Fruit fly (Drosophila melanogaster): ENCODE data around the gene Ada2b.

The Ada2b gene

DNA sequence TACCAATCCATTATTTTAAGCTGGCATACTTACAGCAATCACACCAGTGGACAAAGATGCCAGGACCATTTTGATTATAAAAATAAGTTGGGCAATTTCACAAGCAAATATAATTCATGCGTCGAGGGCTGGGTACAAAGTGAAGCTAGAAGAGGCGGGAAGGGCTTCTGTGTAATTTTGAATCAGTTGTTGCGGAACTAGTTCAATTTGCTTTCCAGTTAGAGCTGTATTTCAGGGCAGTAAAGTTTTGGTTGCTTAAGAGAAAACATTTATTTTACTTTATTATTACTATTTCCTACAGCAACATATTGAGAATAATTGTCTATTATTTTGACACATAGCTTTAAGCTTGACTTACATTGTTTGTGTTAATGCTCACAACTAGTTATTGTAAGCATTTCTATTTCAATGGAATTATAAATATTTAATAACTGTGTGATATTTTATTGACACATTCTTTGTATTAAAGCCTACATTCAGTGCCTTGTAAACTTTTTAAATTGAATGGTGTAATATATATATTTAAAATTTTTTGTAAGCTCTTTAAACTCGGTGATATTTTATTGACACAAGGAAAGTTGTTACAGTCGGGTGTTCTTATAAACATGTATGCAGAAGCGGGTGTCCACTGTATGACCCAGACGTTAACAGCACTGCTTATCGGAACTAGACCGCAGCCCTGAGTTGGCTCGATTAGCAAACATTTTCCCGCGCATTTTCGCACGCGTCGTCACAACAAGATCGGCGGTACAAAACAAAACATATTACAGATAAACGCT lies 24.2 kb upstream of the Ada2b start, which contains the start of the genes RPA1 and Mcm2 (continued):
- no peak for TF ChIP-seq CG3065 (GFP tag; optimal IDR thresholded peaks at IDR 0.05)
- TF ChIP-seq Dref (GFP tag; IDR thresholded peaks at IDR 0.05): peak; percentile 57
- TF ChIP-seq CG15601 (tag; optimal IDR thresholded peaks at IDR 0.05): peak; percentile 47
- no peak for TF ChIP-seq CG17568 (GFP tag; optimal IDR thresholded peaks at IDR 0.05)
- no peak for TF ChIP-seq CG3838 (GFP tag; optimal IDR thresholded peaks at IDR 0.05)
- TF ChIP-seq Sry-δ (GFP tag; optimal IDR thresholded peaks at IDR 0.05): no peak
- peak; percentile 38; the same call in 1 of the 2 replicates for TF ChIP-seq dimm (GFP tag; IDR thresholded peaks at IDR 0.05)
- peak; percentile 32 for TF ChIP-seq CG1603 (tag; optimal IDR thresholded peaks at IDR 0.05)
- TF ChIP-seq CG12744 (GFP tag; optimal IDR thresholded peaks at IDR 0.05): no peak
- TF ChIP-seq CG30431 (GFP tag; optimal IDR thresholded peaks at IDR 0.05): peak; percentile 69
- peak; percentile 63; the same call in 1 of the 2 replicates for TF ChIP-seq wdn (GFP tag; IDR thresholded peaks at IDR 0.05)
- peak; percentile 58; the same call in 1 of the 3 replicates for TF ChIP-seq otp (GFP tag; IDR thresholded peaks at IDR 0.05)
- TF ChIP-seq sc (optimal IDR thresholded peaks at IDR 0.05): no peak
- peak; percentile 58 for TF ChIP-seq sc (GFP tag; optimal IDR thresholded peaks at IDR 0.05)
- TF ChIP-seq CG8089 (GFP tag; optimal IDR thresholded peaks at IDR 0.05): no peak
- no peak for TF ChIP-seq CG43689 (GFP tag; IDR thresholded peaks at IDR 0.05)
- no peak for TF ChIP-seq TFAM (GFP tag; optimal IDR thresholded peaks at IDR 0.05)
- TF ChIP-seq CG8290 (GFP tag; optimal IDR thresholded peaks at IDR 0.05): peak; percentile 24
- TF ChIP-seq CG8290 (tag; optimal IDR thresholded peaks at IDR 0.05): peak in 1 of 2 experiments; percentile 30
- peak; percentile 30 for TF ChIP-seq CG12299 (tag; optimal IDR thresholded peaks at IDR 0.05)
- no peak for TF ChIP-seq CrebB (tag; optimal IDR thresholded peaks at IDR 0.05)
- peak; percentile 78 for TF ChIP-seq Dek (tag; optimal IDR thresholded peaks at IDR 0.05)
- peak; percentile 91 for TF ChIP-seq Rfx (GFP tag; IDR thresholded peaks at IDR 0.05)
- TF ChIP-seq CG2129 (GFP tag; IDR thresholded peaks at IDR 0.05; ENCODE audit: partially characterized antibody): no peak
- TF ChIP-seq CG8359 (GFP tag; optimal IDR thresholded peaks at IDR 0.05; ENCODE audit: borderline replicate concordance): peak; percentile 33
- TF ChIP-seq gt (GFP tag; IDR thresholded peaks at IDR 0.05): no peak
- peak; percentile 29 for TF ChIP-seq CG31388 (GFP tag; optimal IDR thresholded peaks at IDR 0.05)
- peak; percentile 82 for TF ChIP-seq esg (GFP tag; conservative IDR thresholded peaks at IDR 0.05)
- peak; percentile 97 for TF ChIP-seq CG2116 (GFP tag; optimal IDR thresholded peaks at IDR 0.05)
- peak; percentile 74 for TF ChIP-seq CG11247 (GFP tag; IDR thresholded peaks at IDR 0.05)
- peak; percentile 78 for TF ChIP-seq vvl (GFP tag; IDR thresholded peaks at IDR 0.05)
- TF ChIP-seq gsb-n (tag; optimal IDR thresholded peaks at IDR 0.05): peak; percentile 33
- 0 out of 2 replicates have a peak, but pooled peaks have one; percentile 23 for TF ChIP-seq dati (GFP tag; IDR thresholded peaks at IDR 0.05)
- TF ChIP-seq CG18619 (GFP tag; optimal IDR thresholded peaks at IDR 0.05): peak; percentile 80
- TF ChIP-seq CG42726 (GFP tag; IDR thresholded peaks at IDR 0.05; ENCODE audit: partially characterized antibody): 0 out of 2 replicates have a peak, but pooled peaks have one; percentile 38
- TF ChIP-seq Atf3 (GFP tag; optimal IDR thresholded peaks at IDR 0.05): no peak
- peak; percentile 81 for TF ChIP-seq CG18599 (GFP tag; optimal IDR thresholded peaks at IDR 0.05)
- TF ChIP-seq CG18476 (GFP tag; optimal IDR thresholded peaks at IDR 0.05): peak; percentile 50
- peak; percentile 82 for TF ChIP-seq lmd (GFP tag; IDR thresholded peaks at IDR 0.05)
- peak; percentile 41 for TF ChIP-seq CG4617 (GFP tag; optimal IDR thresholded peaks at IDR 0.05; ENCODE audit: borderline replicate concordance)
- TF ChIP-seq CG5245 (GFP tag; optimal IDR thresholded peaks at IDR 0.05): peak; percentile 68
- peak; percentile 80 for TF ChIP-seq CG9817 (tag; optimal IDR thresholded peaks at IDR 0.05)
- peak; percentile 74 for TF ChIP-seq Hsf (GFP tag; optimal IDR thresholded peaks at IDR 0.05)
- no peak for TF ChIP-seq CG7745 (tag; optimal IDR thresholded peaks at IDR 0.05)
- no peak for TF ChIP-seq NC2α (GFP tag; optimal IDR thresholded peaks at IDR 0.05)
- TF ChIP-seq CG2875 (GFP tag; optimal IDR thresholded peaks at IDR 0.05): peak; percentile 28
- TF ChIP-seq fu2 (GFP tag; optimal IDR thresholded peaks at IDR 0.05): peak; percentile 41
- peak; percentile 76 for TF ChIP-seq kni (GFP tag; optimal IDR thresholded peaks at IDR 0.05)
- no peak for TF ChIP-seq Deaf1 (tag; optimal IDR thresholded peaks at IDR 0.05)
- peak; percentile 56 for TF ChIP-seq croc (GFP tag; conservative IDR thresholded peaks at IDR 0.05)

Measured in whole organism, embryonic.